Fruit fly (Drosophila melanogaster): Measurements from ENCODE around the gene CG32845.

dm6 chr3L:311607-312006, 38.4 kb upstream of the CG32845 start:
- TF ChIP-seq CTCF (optimal IDR thresholded peaks at IDR 0.05): no peak
- no peak for TF ChIP-seq CG8478 (optimal IDR thresholded peaks at IDR 0.05)
